Worm (Caenorhabditis elegans): ENCODE data around the gene K08D8.1.

K08D8.1 gene

ce11 chrIV:12936221-12936776 lies 44.0 kb downstream of the K08D8.1 start, which contains the start of the genes cld-1 and dod-21:
cld-1 (minus strand) TSS chrIV:12936271.
dod-21 (plus strand) TSS chrIV:12936738.
- TF ChIP-seq elt-2 (tag; optimal IDR thresholded peaks at IDR 0.05), result peak; percentile 70
- TF ChIP-seq syd-9 (tag; optimal IDR thresholded peaks at IDR 0.05), result no peak

ce11 chrIV:12941254-12941653 lies 49.0 kb downstream of the K08D8.1 start, which contains the start of gene dod-24:
dod-24 (minus strand) TSS chrIV:12941354.
- TF ChIP-seq eyg-1 (tag; optimal IDR thresholded peaks at IDR 0.05), result no peak
- TF ChIP-seq npax-4 (tag; optimal IDR thresholded peaks at IDR 0.05), result no peak
- no peak for TF ChIP-seq ttx-3 (tag; optimal IDR thresholded peaks at IDR 0.05)
- TF ChIP-seq Y22D7AL.16 (tag; optimal IDR thresholded peaks at IDR 0.05), result no peak
- TF ChIP-seq elt-4 (tag; optimal IDR thresholded peaks at IDR 0.05), result no peak
- TF ChIP-seq tbx-7 (tag; optimal IDR thresholded peaks at IDR 0.05), result no peak
- TF ChIP-seq pha-2 (tag; optimal IDR thresholded peaks at IDR 0.05), result no peak
- TF ChIP-seq unc-86 (tag; optimal IDR thresholded peaks at IDR 0.05), result no peak

- TF ChIP-seq ahr-1 (tag; optimal IDR thresholded peaks at IDR 0.05) (no peak), Y22D7AL.16 (tag; optimal IDR thresholded peaks at IDR 0.05) (no peak), che-1 (tag; optimal IDR thresholded peaks at IDR 0.05) (no peak), elt-2 (tag; optimal IDR thresholded peaks at IDR 0.05) (no peak), dmd-4 (tag; optimal IDR thresholded peaks at IDR 0.05; ENCODE audit: borderline replicate concordance) (no peak), tbx-7 (tag; optimal IDR thresholded peaks at IDR 0.05) (no peak), zip-5 (tag; optimal IDR thresholded peaks at IDR 0.05) (no peak), ceh-19 (GFP tag; optimal IDR thresholded peaks at IDR 0.05) (no peak), ceh-18 (tag; optimal IDR thresholded peaks at IDR 0.05) (no peak), eyg-1 (tag; optimal IDR thresholded peaks at IDR 0.05) (no peak), lin-11 (tag; optimal IDR thresholded peaks at IDR 0.05) (no peak), ets-4 (tag; optimal IDR thresholded peaks at IDR 0.05) (no peak), nhr-232 (tag; optimal IDR thresholded peaks at IDR 0.05) (no peak), unc-86 (tag; optimal IDR thresholded peaks at IDR 0.05) (no peak), pha-4 (tag; optimal IDR thresholded peaks at IDR 0.05) (no peak), nfya-1 (tag; optimal IDR thresholded peaks at IDR 0.05) (no peak), rnt-1 (tag; optimal IDR thresholded peaks at IDR 0.05) (no peak), unc-55 (GFP tag; optimal IDR thresholded peaks at IDR 0.05) (no peak)
Measured at ce11 chrIV:12942633-12943032, 50.3 kb downstream of the K08D8.1 start, which contains the start of gene dct-19. dct-19 (plus strand) TSS chrIV:12942933.

Data from whole organism, late embryonic.